Worm (Caenorhabditis elegans): ENCODE measurements around the gene adal-1.

Gene adal-1

ce11 chrII:6893589-6894245, at the start of gene adal-1:
Gene adal-1, minus strand, starts transcription at chrII:6893639.
- TF ChIP-seq snpc-4 (tag; optimal IDR thresholded peaks at IDR 0.05) (no peak), zag-1 (tag; optimal IDR thresholded peaks at IDR 0.05) (no peak), ZK546.5 (tag; optimal IDR thresholded peaks at IDR 0.05) (no peak), ztf-4 (tag; optimal IDR thresholded peaks at IDR 0.05) (no peak), unc-62 (GFP tag; optimal IDR thresholded peaks at IDR 0.05) (no peak), fos-1 (tag; optimal IDR thresholded peaks at IDR 0.05) (no peak)

ce11 chrII:6941520-6941919, 48.1 kb upstream of the adal-1 start:
- TF ChIP-seq sea-2 (GFP tag; optimal IDR thresholded peaks at IDR 0.05), result no peak
- TF ChIP-seq lsy-12 (tag; optimal IDR thresholded peaks at IDR 0.05), result no peak
- TF ChIP-seq pqm-1 (tag; optimal IDR thresholded peaks at IDR 0.05), result no peak
- TF ChIP-seq nhr-77 (tag; optimal IDR thresholded peaks at IDR 0.05), result no peak
- no peak for TF ChIP-seq egl-5 (tag; optimal IDR thresholded peaks at IDR 0.05)
- TF ChIP-seq nfya-1 (tag; optimal IDR thresholded peaks at IDR 0.05; ENCODE audit: insufficient read depth), result no peak
- TF ChIP-seq nhr-11 (tag; optimal IDR thresholded peaks at IDR 0.05), result peak; percentile 22

- TF ChIP-seq nhr-11 (tag; optimal IDR thresholded peaks at IDR 0.05) (peak; percentile 44), egl-5 (tag; optimal IDR thresholded peaks at IDR 0.05) (peak; percentile 42), ztf-4 (tag; optimal IDR thresholded peaks at IDR 0.05) (no peak), zag-1 (tag; optimal IDR thresholded peaks at IDR 0.05) (no peak)
These were observed 47.3 kb upstream of the adal-1 start for ce11 chrII:6940726-6941230.

ce11 chrII:6939873-6940272, 46.4 kb upstream of the adal-1 start:
- TF ChIP-seq fos-1 (tag; optimal IDR thresholded peaks at IDR 0.05) (no peak), tbx-2 (tag; optimal IDR thresholded peaks at IDR 0.05) (no peak), nhr-43 (tag; optimal IDR thresholded peaks at IDR 0.05; ENCODE audit: poor library complexity, severe bottlenecking) (no peak), eor-1 (tag; optimal IDR thresholded peaks at IDR 0.05) (no peak), lin-39 (tag; optimal IDR thresholded peaks at IDR 0.05) (no peak), mdl-1 (tag; optimal IDR thresholded peaks at IDR 0.05) (no peak), ZK546.5 (tag; optimal IDR thresholded peaks at IDR 0.05) (no peak), ztf-4 (tag; optimal IDR thresholded peaks at IDR 0.05) (no peak), nhr-25 (tag; optimal IDR thresholded peaks at IDR 0.05) (no peak)

ce11 chrII:6937057-6937456, 43.6 kb upstream of the adal-1 start:
- TF ChIP-seq ceh-82 (tag; optimal IDR thresholded peaks at IDR 0.05) (no peak), pha-4 (tag; optimal IDR thresholded peaks at IDR 0.05) (peak; percentile 74), ceh-28 (tag; optimal IDR thresholded peaks at IDR 0.05) (peak; percentile 2), nhr-28 (tag; optimal IDR thresholded peaks at IDR 0.05) (no peak), elt-3 (tag; optimal IDR thresholded peaks at IDR 0.05) (no peak)

- TF ChIP-seq daf-12 (tag; optimal IDR thresholded peaks at IDR 0.05) (no peak), ceh-9 (tag; optimal IDR thresholded peaks at IDR 0.05) (no peak), pqm-1 (tag; optimal IDR thresholded peaks at IDR 0.05) (peak; percentile 9), nhr-43 (tag; optimal IDR thresholded peaks at IDR 0.05; ENCODE audit: poor library complexity, severe bottlenecking) (no peak), fkh-10 (GFP tag; optimal IDR thresholded peaks at IDR 0.05) (no peak)
These were observed 43.1 kb upstream of the adal-1 start for ce11 chrII:6936528-6936927.

ce11 chrII:6935975-6936374, 42.5 kb upstream of the adal-1 start:
- TF ChIP-seq snpc-4 (tag; optimal IDR thresholded peaks at IDR 0.05), result no peak
- TF ChIP-seq fkh-10 (GFP tag; optimal IDR thresholded peaks at IDR 0.05), result no peak
- no peak for TF ChIP-seq mml-1 (tag; optimal IDR thresholded peaks at IDR 0.05)
- TF ChIP-seq nfya-1 (tag; optimal IDR thresholded peaks at IDR 0.05; ENCODE audit: insufficient read depth), result no peak
- no peak for TF ChIP-seq nhr-67 (tag; optimal IDR thresholded peaks at IDR 0.05)
- TF ChIP-seq ztf-11 (tag; optimal IDR thresholded peaks at IDR 0.05), result no peak
- no peak for TF ChIP-seq zag-1 (tag; optimal IDR thresholded peaks at IDR 0.05)
- TF ChIP-seq ceh-16 (tag; optimal IDR thresholded peaks at IDR 0.05), result no peak

Data from whole organism, L3 larva.